Worm (Caenorhabditis elegans) whole organism, L3 larva: ENCODE measurements around the gene col-148.
A peak's percentile ranks its signal among the peaks of the same experiment; 100 is the strongest.

ENCODE experiments used
- R02D3.7 ChIP-seq: fragments of 150-350 bp; optimal IDR thresholded peaks from 2 replicates; lab custom pipeline; 2014; ENCODE audit warnings: missing biosample characterization, missing genetic modification characterization
- ZK546.5 ChIP-seq: sonication (generic microtip); optimal IDR thresholded peaks from 2 replicates; lab custom pipeline; 2017; ENCODE audit warnings: missing biosample characterization, missing genetic modification characterization
- aly-2 ChIP-seq: fragments of 150-350 bp; optimal IDR thresholded peaks from 2 replicates; lab custom pipeline; 2014; ENCODE audit warnings: missing biosample characterization, missing genetic modification characterization
- ama-1 ChIP-seq: fragments of 150-350 bp; optimal IDR thresholded peaks from 2 replicates; lab custom pipeline; 2018
- ceh-16 ChIP-seq: sonication (generic microtip); optimal IDR thresholded peaks from 2 replicates; lab custom pipeline; 2017; ENCODE audit warnings: missing biosample characterization, missing genetic modification characterization
- ceh-28 ChIP-seq: fragments of 150-350 bp; optimal IDR thresholded peaks from 2 replicates; lab custom pipeline; 2014; ENCODE audit warnings: missing biosample characterization, missing genetic modification reagents, missing genetic modification characterization
- daf-12 ChIP-seq: fragments of 150-350 bp; optimal IDR thresholded peaks from 2 replicates; lab custom pipeline; 2014; ENCODE audit warnings: missing biosample characterization, missing genetic modification reagents, missing genetic modification characterization
- egl-27 ChIP-seq: sonication (generic microtip); optimal IDR thresholded peaks from 4 replicates; lab custom pipeline; 2017; ENCODE audit warnings: missing biosample characterization, missing genetic modification reagents, missing genetic modification characterization
- egl-5 ChIP-seq: fragments of 150-350 bp; optimal IDR thresholded peaks from 2 replicates; lab custom pipeline; 2017; ENCODE audit warnings: missing biosample characterization, missing genetic modification reagents, missing genetic modification characterization, inconsistent platforms
- elt-1 ChIP-seq: fragments of 150-350 bp; optimal IDR thresholded peaks from 2 replicates; lab custom pipeline; 2014; ENCODE audit warnings: missing biosample characterization, missing genetic modification characterization
- elt-2 ChIP-seq: sonication (generic microtip); optimal IDR thresholded peaks from 2 replicates; lab custom pipeline; 2016; ENCODE audit warnings: missing genetic modification reagents, mild to moderate bottlenecking, missing genetic modification characterization, missing compliant biosample characterization
- elt-3 ChIP-seq, 3 experiments: fragments of 150-350 bp in 1 of 3; sonication (generic microtip) in 2 of 3; optimal IDR thresholded peaks; 2 replicates in 2 of 3; 4 replicates in 1 of 3; lab custom pipeline; 2014 to 2017; ENCODE audit warnings: missing biosample characterization in 3 of 3, missing genetic modification characterization in 3 of 3
- eor-1 ChIP-seq, 2 experiments: fragments of 150-350 bp; optimal IDR thresholded peaks; 2 replicates each; lab custom pipeline; 2014 to 2018; ENCODE audit warnings: missing biosample characterization in 2 of 2, missing genetic modification characterization in 2 of 2
- fkh-10 ChIP-seq: sonication (generic microtip); optimal IDR thresholded peaks from 2 replicates; lab custom pipeline; 2017; ENCODE audit warnings: missing biosample characterization, missing genetic modification reagents, missing genetic modification characterization
- hmg-11 ChIP-seq: sonication (generic microtip); optimal IDR thresholded peaks from 2 replicates; lab custom pipeline; 2016; ENCODE audit warnings: missing genetic modification characterization, missing compliant biosample characterization
- jun-1 ChIP-seq: fragments of 150-350 bp; optimal IDR thresholded peaks from 2 replicates; lab custom pipeline; 2014; ENCODE audit warnings: missing biosample characterization, missing genetic modification reagents, missing genetic modification characterization
- lin-15B ChIP-seq: fragments of 150-350 bp; optimal IDR thresholded peaks from 2 replicates; lab custom pipeline; 2014; ENCODE audit warnings: missing biosample characterization, missing genetic modification characterization
- lin-39 ChIP-seq: fragments of 150-350 bp; optimal IDR thresholded peaks from 2 replicates; lab custom pipeline; 2018; ENCODE audit warnings: missing biosample characterization, missing genetic modification reagents, missing genetic modification characterization
- lsy-12 ChIP-seq: sonication (generic microtip); optimal IDR thresholded peaks from 2 replicates; lab custom pipeline; 2016; ENCODE audit warnings: mild to moderate bottlenecking, missing genetic modification characterization, missing compliant biosample characterization
- mdl-1 ChIP-seq: fragments of 150-350 bp; optimal IDR thresholded peaks from 2 replicates; lab custom pipeline; 2014; ENCODE audit warnings: missing biosample characterization, missing genetic modification characterization
- mml-1 ChIP-seq: fragments of 150-350 bp; sonication (generic microtip); optimal IDR thresholded peaks from 3 replicates; lab custom pipeline; 2014; ENCODE audit warnings: missing biosample characterization, missing genetic modification characterization
- nfya-1 ChIP-seq: sonication (generic microtip); optimal IDR thresholded peaks from 2 replicates; lab custom pipeline; 2017; ENCODE audit warnings: missing genetic modification characterization, mild to moderate bottlenecking, missing compliant biosample characterization, antibody characterized with exemption, moderate library complexity; ENCODE audit not compliant: insufficient read depth
- nhr-12 ChIP-seq: fragments of 150-350 bp; optimal IDR thresholded peaks from 2 replicates; lab custom pipeline; 2014; ENCODE audit warnings: missing biosample characterization, missing genetic modification characterization
- nhr-237 ChIP-seq: fragments of 150-350 bp; optimal IDR thresholded peaks from 2 replicates; lab custom pipeline; 2014; ENCODE audit warnings: missing biosample characterization, missing genetic modification characterization
- nhr-28 ChIP-seq: fragments of 150-350 bp; optimal IDR thresholded peaks from 2 replicates; lab custom pipeline; 2014; ENCODE audit warnings: missing biosample characterization, missing genetic modification characterization
- nhr-43 ChIP-seq: sonication (generic microtip); optimal IDR thresholded peaks from 2 replicates; lab custom pipeline; 2016; ENCODE audit warnings: mild to moderate bottlenecking, missing genetic modification characterization, missing compliant biosample characterization; ENCODE audit not compliant: poor library complexity, severe bottlenecking
- nhr-76 ChIP-seq: fragments of 150-350 bp; sonication (generic microtip); optimal IDR thresholded peaks from 5 replicates; lab custom pipeline; 2014; ENCODE audit warnings: missing biosample characterization, missing genetic modification characterization
- nhr-77 ChIP-seq: fragments of 150-350 bp; optimal IDR thresholded peaks from 2 replicates; lab custom pipeline; 2014; ENCODE audit warnings: missing biosample characterization, missing genetic modification characterization
- pha-4 ChIP-seq: fragments of 150-350 bp; optimal IDR thresholded peaks from 2 replicates; lab custom pipeline; 2014; ENCODE audit warnings: missing biosample characterization, missing genetic modification reagents, missing genetic modification characterization
- pqm-1 ChIP-seq: fragments of 150-350 bp; optimal IDR thresholded peaks from 2 replicates; lab custom pipeline; 2017; ENCODE audit warnings: missing biosample characterization, missing genetic modification characterization, inconsistent platforms
- sea-2 ChIP-seq: fragments of 150-350 bp; sonication (generic microtip); optimal IDR thresholded peaks from 4 replicates; lab custom pipeline; 2014; ENCODE audit warnings: missing biosample characterization, missing genetic modification reagents, missing genetic modification characterization
- skn-1 ChIP-seq: fragments of 150-350 bp; optimal IDR thresholded peaks from 2 replicates; lab custom pipeline; 2014; ENCODE audit warnings: missing biosample characterization, missing genetic modification characterization
- snpc-4 ChIP-seq: fragments of 150-350 bp; optimal IDR thresholded peaks from 2 replicates; lab custom pipeline; 2014; ENCODE audit warnings: missing biosample characterization, missing genetic modification characterization
- tbx-2 ChIP-seq: sonication (generic microtip); optimal IDR thresholded peaks from 2 replicates; lab custom pipeline; 2016; ENCODE audit warnings: mild to moderate bottlenecking, missing genetic modification characterization, missing compliant biosample characterization
- unc-39 ChIP-seq: sonication (generic microtip); optimal IDR thresholded peaks from 4 replicates; lab custom pipeline; 2017; ENCODE audit warnings: missing biosample characterization, missing genetic modification characterization
- unc-62 ChIP-seq: fragments of 150-350 bp; sonication (generic microtip); optimal IDR thresholded peaks from 4 replicates; lab custom pipeline; 2014; ENCODE audit warnings: missing biosample characterization, missing genetic modification reagents, missing genetic modification characterization
- zag-1 ChIP-seq: fragments of 150-350 bp; optimal IDR thresholded peaks from 2 replicates; lab custom pipeline; 2014; ENCODE audit warnings: missing biosample characterization, missing genetic modification characterization
- ztf-11 ChIP-seq: fragments of 150-350 bp; optimal IDR thresholded peaks from 2 replicates; lab custom pipeline; 2014; ENCODE audit warnings: missing biosample characterization, missing genetic modification characterization
- ztf-4 ChIP-seq: fragments of 150-350 bp; optimal IDR thresholded peaks from 2 replicates; lab custom pipeline; 2014; ENCODE audit warnings: missing biosample characterization, missing genetic modification characterization

The col-148 gene

DNA sequence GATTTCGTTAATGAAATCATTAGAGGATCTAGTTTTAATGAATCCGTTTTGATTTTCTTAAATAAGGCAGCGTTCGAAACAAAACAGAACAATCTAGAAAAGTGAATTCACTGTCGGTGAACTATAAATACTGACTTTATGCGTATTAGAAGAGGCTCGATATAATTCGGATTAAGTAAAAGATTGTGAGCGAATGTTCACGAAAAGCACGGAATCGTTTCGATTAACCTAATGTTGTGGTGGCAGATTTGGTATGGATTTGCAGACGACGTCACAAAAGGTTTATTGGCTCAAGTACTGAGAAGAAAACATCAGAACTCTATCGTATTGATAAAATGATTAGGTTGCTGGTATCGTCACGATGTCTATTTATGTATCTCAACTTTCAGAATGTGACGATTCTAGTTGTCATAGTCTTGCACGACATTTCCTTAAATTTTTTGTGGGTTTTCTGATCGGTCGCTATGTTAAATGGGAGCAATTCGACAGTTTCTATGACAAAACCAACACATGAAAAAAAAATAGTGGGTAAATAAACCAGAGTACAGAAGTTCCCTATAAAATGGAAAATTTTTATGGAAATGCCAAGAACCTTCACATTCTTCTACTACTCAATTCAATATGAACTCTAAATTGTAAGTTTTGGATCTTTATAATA, 12.2 kb upstream of the col-148 start, which contains the start of the genes pyt-1 and fipr-7:
Gene pyt-1, minus strand, starts transcription at position 101 of the 658 bp plus-strand sequence.
Gene fipr-7, plus strand, starts transcription at position 608 of the 658 bp plus-strand sequence.
- no peak for TF ChIP-seq nfya-1 (tag; lab: Kevin White, UChicago)
- no peak for TF ChIP-seq nhr-28 (tag; lab: Kevin White, UChicago)
- TF ChIP-seq, all 47 proteins: peak for 0

ce11 chrV:10230932-10231331, 10.6 kb upstream of the col-148 start, which contains the start of gene fipr-6:
TSS of gene fipr-6 (plus strand) at chrV:10231232.
- TF ChIP-seq aly-2 (tag; lab: Kevin White, UChicago), result no peak
- TF ChIP-seq ceh-28 (tag; lab: Kevin White, UChicago), result no peak
- no peak for TF ChIP-seq hmg-11 (tag; lab: Kevin White, UChicago)
- TF ChIP-seq nhr-28 (tag; lab: Kevin White, UChicago), result no peak

- no peak for TF ChIP-seq egl-5
- no peak for TF ChIP-seq nhr-77 (tag; lab: Kevin White, UChicago)
- TF ChIP-seq nhr-237 (tag; lab: Kevin White, UChicago), result no peak
- TF ChIP-seq egl-27, result no peak
- TF ChIP-seq unc-62 (GFP tag; lab: Kevin White, UChicago), result no peak
- no peak for TF ChIP-seq unc-39 (tag; lab: Kevin White, UChicago)
- TF ChIP-seq lsy-12 (tag; lab: Kevin White, UChicago), result no peak
- no peak for TF ChIP-seq ZK546.5
- TF ChIP-seq pqm-1 (tag; lab: Kevin White, UChicago), result no peak
- no peak for TF ChIP-seq jun-1 (tag; lab: Kevin White, UChicago)
- TF ChIP-seq ceh-28 (tag; lab: Kevin White, UChicago), result no peak
These were observed 8.2 kb upstream of the col-148 start, which contains the start of gene str-182 for ce11 chrV:10233330-10233729. TSS of gene str-182 (minus strand) at chrV:10233430.

DNA sequence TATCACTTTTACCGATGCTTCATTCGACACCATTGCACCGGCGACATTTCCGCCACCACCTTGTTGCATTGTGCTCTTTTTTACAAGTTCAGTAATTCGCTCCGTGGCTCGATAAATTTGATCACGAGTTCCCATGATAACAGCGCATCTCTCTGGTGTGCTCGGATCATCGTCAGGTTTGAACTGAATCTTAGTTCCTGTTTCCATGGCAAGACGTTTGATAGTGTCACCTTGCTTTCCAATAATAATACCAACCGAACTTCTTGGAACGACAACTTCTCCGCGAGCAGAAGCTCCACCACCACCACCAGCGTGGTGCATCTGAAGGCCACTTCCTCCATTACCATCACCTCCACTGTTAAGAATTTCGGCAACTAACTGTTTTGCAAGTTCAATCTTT, 4.4 kb upstream of the col-148 start:
- no peak for TF ChIP-seq ztf-4

ce11 chrV:10237959-10238444, 3.6 kb upstream of the col-148 start:
- TF ChIP-seq fkh-10 (GFP tag; lab: Kevin White, UChicago) (no peak), ama-1 (lab: Kevin White, UChicago) (peak; percentile 6), unc-39 (tag; lab: Kevin White, UChicago) (no peak), mdl-1 (tag; lab: Kevin White, UChicago) (no peak)
- TF ChIP-seq, all 47 proteins: peak for 1

ce11 chrV:10238665-10239064, 2.9 kb upstream of the col-148 start, which contains the start of gene fubl-1:
TSS of gene fubl-1 (minus strand) at chrV:10238866.
- TF ChIP-seq elt-1 (tag; lab: Kevin White, UChicago) (no peak), ceh-16 (tag; lab: Kevin White, UChicago) (no peak), ztf-11 (tag; lab: Kevin White, UChicago) (no peak), elt-2 (peak; percentile 2), ztf-4 (no peak), nhr-76 (tag; lab: Kevin White, UChicago) (no peak), zag-1 (no peak), unc-62 (GFP tag; lab: Kevin White, UChicago) (no peak), R02D3.7 (tag; lab: Kevin White, UChicago) (no peak), nhr-237 (tag; lab: Kevin White, UChicago) (no peak), ZK546.5 (no peak), nhr-12 (tag; lab: Kevin White, UChicago) (no peak), lin-39 (tag; lab: Kevin White, UChicago) (peak; percentile 61), pqm-1 (tag; lab: Kevin White, UChicago) (no peak), lsy-12 (tag; lab: Kevin White, UChicago) (no peak), nhr-77 (tag; lab: Kevin White, UChicago) (no peak), tbx-2 (tag; lab: Kevin White, UChicago) (no peak), mml-1 (no peak), nhr-28 (tag; lab: Kevin White, UChicago) (no peak), lin-15B (tag; lab: Kevin White, UChicago) (peak; percentile 73), eor-1 (tag; optimal IDR thresholded peaks at IDR 0.05; lab: Kevin White, UChicago) (no peak), egl-5 (no peak), snpc-4 (tag; lab: Kevin White, UChicago) (no peak), unc-39 (tag; lab: Kevin White, UChicago) (no peak), pha-4 (peak; percentile 6), daf-12 (no peak), sea-2 (GFP tag; lab: Kevin White, UChicago) (no peak), egl-27 (no peak), elt-3 (tag; optimal IDR thresholded peaks at IDR 0.05; lab: Kevin White, UChicago) (no peak), nhr-43 (tag; lab: Kevin White, UChicago) (no peak), skn-1 (tag; lab: Kevin White, UChicago) (no peak), aly-2 (tag; lab: Kevin White, UChicago) (no peak), ceh-28 (tag; lab: Kevin White, UChicago) (no peak), fkh-10 (GFP tag; lab: Kevin White, UChicago) (no peak), hmg-11 (tag; lab: Kevin White, UChicago) (peak; percentile 9)
